Fruit fly (Drosophila melanogaster) whole organism, pupa: ENCODE data around the gene CG43168.

Experiments used
- CG10348 ChIP-seq: fragments of 200-800 bp; sonication (Bioruptor generic); IDR thresholded peaks from 2 replicates; pipeline ENCODE4 v1.3.6; 2022; ENCODE audit warnings: missing biosample characterization, missing genetic modification characterization
- CG12605 ChIP-seq: fragments of 200-800 bp; sonication (Bioruptor generic); IDR thresholded peaks from 2 replicates; pipeline ENCODE4 v1.3.6; 2022; ENCODE audit warnings: missing biosample characterization, missing genetic modification characterization
- CG13204 ChIP-seq: fragments of 200-800 bp; sonication (Bioruptor generic); optimal IDR thresholded peaks from 2 replicates; lab custom pipeline; 2018; ENCODE audit warnings: missing biosample characterization, mild to moderate bottlenecking, missing genetic modification characterization, moderate library complexity
- CG14655 ChIP-seq: fragments of 200-800 bp; sonication (Bioruptor generic); optimal IDR thresholded peaks from 3 replicates; lab custom pipeline; 2017; ENCODE audit warnings: mild to moderate bottlenecking, missing biosample characterization, missing genetic modification reagents, missing genetic modification characterization
- CG15710 ChIP-seq: fragments of 200-800 bp; sonication (Bioruptor generic); optimal IDR thresholded peaks from 2 replicates; lab custom pipeline; 2018; ENCODE audit warnings: missing biosample characterization, mild to moderate bottlenecking, missing genetic modification characterization, moderate library complexity
- CG17806 ChIP-seq: fragments of 200-800 bp; sonication (Bioruptor generic); optimal IDR thresholded peaks from 2 replicates; lab custom pipeline; 2018; ENCODE audit warnings: missing biosample characterization, mild to moderate bottlenecking, missing genetic modification characterization, moderate library complexity
- CG32121 ChIP-seq: fragments of 200-800 bp; sonication (Bioruptor generic); IDR thresholded peaks from 2 replicates; pipeline ENCODE4 v1.3.6; 2022; ENCODE audit warnings: missing biosample characterization, missing genetic modification characterization
- CG34367 ChIP-seq: fragments of 200-800 bp; sonication (Bioruptor generic); optimal IDR thresholded peaks from 2 replicates; lab custom pipeline; 2018; ENCODE audit warnings: missing biosample characterization, mild to moderate bottlenecking, missing genetic modification characterization
- CG4496 ChIP-seq: fragments of 200-800 bp; sonication (Bioruptor generic); IDR thresholded peaks from 3 replicates; pipeline ENCODE4 v1.3.6; 2022; ENCODE audit warnings: missing biosample characterization, missing genetic modification characterization
- CG8159 ChIP-seq: fragments of 200-800 bp; sonication (Bioruptor generic); optimal IDR thresholded peaks from 3 replicates; lab custom pipeline; 2018; ENCODE audit warnings: missing biosample characterization, mild to moderate bottlenecking, missing genetic modification characterization, moderate library complexity
- CG8301 ChIP-seq: fragments of 200-800 bp; sonication (Bioruptor generic); optimal IDR thresholded peaks from 2 replicates; lab custom pipeline; 2018; ENCODE audit warnings: missing biosample characterization, mild to moderate bottlenecking, missing genetic modification characterization
- CG9948 ChIP-seq: fragments of 200-800 bp; sonication (Bioruptor generic); optimal IDR thresholded peaks from 2 replicates; lab custom pipeline; 2018; ENCODE audit warnings: missing biosample characterization, mild to moderate bottlenecking, missing genetic modification characterization, moderate library complexity
- D1 ChIP-seq: fragments of 200-800 bp; sonication (Bioruptor generic); optimal IDR thresholded peaks from 2 replicates; lab custom pipeline; 2018; ENCODE audit warnings: missing biosample characterization, mild to moderate bottlenecking, missing genetic modification characterization, moderate library complexity
- EcR ChIP-seq: fragments of 200-800 bp; sonication (Bioruptor generic); optimal IDR thresholded peaks from 3 replicates; lab custom pipeline; 2019; ENCODE audit warnings: missing biosample characterization, missing genetic modification characterization, mild to moderate bottlenecking, moderate library complexity, missing genetic modification reagents
- Ets98B ChIP-seq: fragments of 200-800 bp; sonication (Bioruptor generic); IDR thresholded peaks from 2 replicates; pipeline ENCODE4 v1.3.6; 2022; ENCODE audit warnings: missing biosample characterization, missing genetic modification characterization
- Pif1A ChIP-seq: fragments of 200-800 bp; sonication (Bioruptor generic); optimal IDR thresholded peaks from 3 replicates; lab custom pipeline; 2016; ENCODE audit warnings: missing biosample characterization, missing genetic modification characterization
- Pif1B ChIP-seq: fragments of 200-800 bp; sonication (Bioruptor generic); optimal IDR thresholded peaks from 3 replicates; lab custom pipeline; 2016; ENCODE audit warnings: missing biosample characterization, missing genetic modification characterization
- Snoo ChIP-seq: fragments of 200-800 bp; sonication (Bioruptor generic); optimal IDR thresholded peaks from 3 replicates; lab custom pipeline; 2017; ENCODE audit warnings: missing biosample characterization, mild to moderate bottlenecking, missing genetic modification characterization, inconsistent platforms
- fd96Ca ChIP-seq: fragments of 200-800 bp; sonication (Bioruptor generic); IDR thresholded peaks from 3 replicates; pipeline ENCODE4 v1.3.6; 2022; ENCODE audit warnings: missing biosample characterization, missing genetic modification characterization
- gl ChIP-seq: fragments of 200-800 bp; sonication (Bioruptor generic); optimal IDR thresholded peaks from 2 replicates; lab custom pipeline; 2018; ENCODE audit warnings: missing biosample characterization, mild to moderate bottlenecking, missing genetic modification characterization
- rn ChIP-seq: fragments of 200-800 bp; sonication (Bioruptor generic); IDR thresholded peaks from 2 replicates; pipeline ENCODE4 v1.3.6; 2022; ENCODE audit warnings: missing biosample characterization, missing genetic modification characterization

The CG43168 gene

DNA sequence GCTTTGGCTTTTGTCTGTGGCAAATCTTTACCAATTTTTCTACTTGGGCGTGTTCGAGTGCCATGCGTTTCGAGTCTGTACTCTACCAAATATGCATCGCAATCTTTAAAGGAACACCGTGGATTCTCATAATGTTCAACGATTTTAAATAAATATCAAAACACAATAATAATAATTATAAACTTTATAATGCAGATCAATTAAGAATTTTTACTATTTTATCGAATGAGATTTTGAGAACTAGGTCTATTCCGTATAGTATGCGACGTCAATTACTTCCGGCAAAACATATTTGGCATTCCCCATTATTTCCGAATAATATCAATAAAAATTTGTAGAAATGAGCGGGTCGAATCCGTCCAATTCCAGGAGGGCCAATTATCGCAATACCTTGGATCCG lies at the start of gene CG43168:
Gene CG43168, plus strand, starts transcription at position 301 of the 400 bp plus-strand sequence.
- no peak for TF ChIP-seq CG12605
- TF ChIP-seq CG15710 (tag; lab: Kevin White, UChicago) = no peak
- TF ChIP-seq CG4496 (GFP tag; lab: Robert Waterston, UW) = no peak
- no peak for TF ChIP-seq CG13204 (GFP tag; lab: Kevin White, UChicago)
- TF ChIP-seq CG32121 (GFP tag; lab: Robert Waterston, UW) = no peak
- no peak for TF ChIP-seq CG14655 (GFP tag; lab: Kevin White, UChicago)
- TF ChIP-seq CG8301 (tag; lab: Kevin White, UChicago) = no peak
- TF ChIP-seq gl (tag; lab: Kevin White, UChicago) = no peak
- no peak for TF ChIP-seq rn
- no peak for TF ChIP-seq Ets98B (GFP tag; lab: Robert Waterston, UW)
- no peak for TF ChIP-seq CG8159 (tag; lab: Kevin White, UChicago)
- no peak for TF ChIP-seq CG10348 (GFP tag; lab: Robert Waterston, UW)
- no peak for TF ChIP-seq D1 (tag; lab: Kevin White, UChicago)
- TF ChIP-seq fd96Ca = no peak
- TF ChIP-seq EcR (GFP tag; lab: Kevin White, UChicago) = no peak
- TF ChIP-seq, all 21 proteins: peak for 0

DNA sequence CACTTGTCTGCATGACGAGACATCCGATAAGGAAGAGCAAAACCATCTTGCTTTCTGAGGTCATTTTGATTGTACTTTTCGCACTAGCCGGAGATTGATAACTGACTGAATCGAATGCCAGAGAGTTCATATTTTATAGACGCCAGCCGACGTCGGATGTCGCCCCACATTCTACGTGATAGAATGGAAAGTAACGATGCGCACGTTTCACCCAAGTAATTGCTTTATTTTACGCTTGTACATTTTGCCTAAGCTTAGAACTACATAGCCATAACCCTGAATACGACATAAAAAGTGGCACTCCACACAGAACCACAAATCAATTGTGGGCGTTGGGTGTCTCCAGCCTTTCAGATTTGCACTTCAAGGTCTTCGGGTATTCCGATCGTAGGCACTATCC lies 43.3 kb upstream of the CG43168 start, which contains the start of gene CG13299:
Gene CG13299, minus strand, starts transcription at position 101 of the 400 bp plus-strand sequence.
- TF ChIP-seq CG12605 = no peak
- no peak for TF ChIP-seq Snoo (tag; lab: Kevin White, UChicago)
- TF ChIP-seq CG9948 (tag; lab: Kevin White, UChicago) = no peak
- TF ChIP-seq Pif1A (GFP tag; lab: Kevin White, UChicago) = no peak
- TF ChIP-seq D1 (tag; lab: Kevin White, UChicago) = no peak
- TF ChIP-seq Pif1B (GFP tag; lab: Kevin White, UChicago) = no peak
- TF ChIP-seq CG17806 (tag; lab: Kevin White, UChicago) = no peak
- no peak for TF ChIP-seq gl (tag; lab: Kevin White, UChicago)

DNA sequence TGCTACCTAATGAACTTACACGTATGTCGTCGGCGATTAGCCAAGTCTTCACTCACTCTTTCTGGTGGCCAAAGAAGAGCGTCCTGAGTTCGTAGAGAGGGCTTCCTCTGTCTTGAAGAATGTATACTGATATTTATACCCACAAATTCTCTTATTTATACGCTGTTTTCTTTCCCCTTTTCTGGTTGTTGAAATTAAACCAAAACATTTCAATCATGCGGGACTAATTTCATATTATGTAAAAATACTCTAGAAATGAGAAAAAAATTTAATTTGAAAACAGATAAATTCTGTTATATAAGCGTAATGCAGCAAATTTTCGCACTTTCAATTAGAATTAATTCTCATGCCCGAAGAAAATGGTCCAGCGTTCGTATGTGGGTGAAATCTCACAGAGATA lies 42.3 kb upstream of the CG43168 start, which contains the start of gene BG642312:
Gene BG642312, minus strand, starts transcription at position 101 of the 400 bp plus-strand sequence.
- TF ChIP-seq CG4496 (GFP tag; lab: Robert Waterston, UW) (no peak), CG12605 (no peak), rn (no peak), CG13204 (GFP tag; lab: Kevin White, UChicago) (no peak), CG34367 (tag; lab: Kevin White, UChicago) (no peak)

DNA sequence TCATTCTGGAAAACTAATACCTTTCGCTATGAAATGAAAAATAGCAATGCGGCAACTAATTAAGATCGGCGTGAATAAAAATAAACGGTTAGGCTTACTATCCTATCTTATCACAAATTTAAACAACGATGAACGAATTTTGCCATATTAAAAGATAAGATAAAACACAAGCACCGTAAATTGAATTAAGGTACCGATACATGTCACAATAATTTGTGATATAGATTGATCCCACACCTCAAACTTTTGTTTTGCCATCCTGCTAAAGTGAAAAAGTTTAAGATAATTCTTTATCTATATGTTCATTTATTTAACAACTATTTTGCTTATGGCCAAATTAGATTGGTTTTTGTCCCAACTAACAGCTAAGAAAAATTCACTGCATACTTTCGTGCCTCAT lies 41.6 kb upstream of the CG43168 start, which contains the start of gene CG42714:
Gene CG42714, minus strand, starts transcription at position 22 of the 400 bp plus-strand sequence.
- TF ChIP-seq CG17806 (tag; lab: Kevin White, UChicago) (no peak), Pif1B (GFP tag; lab: Kevin White, UChicago) (no peak), gl (tag; lab: Kevin White, UChicago) (no peak)

DNA sequence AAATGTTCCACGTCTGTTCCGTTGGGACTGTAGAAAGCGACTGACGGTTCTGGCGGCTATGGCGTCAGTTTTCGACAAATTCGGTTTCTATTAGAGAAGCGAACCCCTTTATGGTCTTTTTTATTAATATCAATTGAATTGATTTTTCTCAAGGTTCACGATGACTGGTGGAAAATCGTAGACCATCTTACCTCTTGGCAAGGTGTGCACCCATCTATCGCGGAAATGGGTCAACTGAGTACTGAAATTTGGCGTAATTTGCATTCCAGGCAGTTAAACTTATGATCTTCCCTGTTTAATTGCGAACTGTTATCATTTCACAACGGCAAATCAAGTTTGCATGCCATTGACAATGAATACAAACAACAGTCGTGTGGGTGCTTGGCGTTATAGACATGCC lies 35.6 kb upstream of the CG43168 start, which contains the start of gene CG10226:
Gene CG10226, minus strand, starts transcription at position 101 of the 400 bp plus-strand sequence.
- no peak for TF ChIP-seq CG13204 (GFP tag; lab: Kevin White, UChicago)

DNA sequence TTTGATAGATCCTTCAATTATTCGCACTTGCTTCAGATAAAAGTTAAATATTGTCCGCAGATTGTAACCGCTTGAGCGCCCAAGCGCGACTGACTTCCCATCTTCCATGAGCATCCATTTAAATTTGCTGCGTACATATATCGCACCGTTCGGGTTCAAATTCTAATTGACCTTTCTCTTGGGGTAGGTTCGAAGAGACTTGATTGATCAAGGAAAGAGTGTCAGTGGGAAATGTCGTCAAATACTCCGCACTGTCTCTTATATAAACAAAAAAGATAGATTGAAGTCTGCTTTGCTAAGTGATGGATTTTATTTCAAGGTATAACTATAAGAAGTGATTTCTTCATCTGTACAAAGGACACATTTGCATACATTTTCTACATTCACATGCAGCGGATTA lies 29.9 kb upstream of the CG43168 start, which contains the start of gene Mdr65:
Gene Mdr65, minus strand, starts transcription at position 101 of the 400 bp plus-strand sequence.
- TF ChIP-seq CG13204 (GFP tag; lab: Kevin White, UChicago) (no peak), Pif1A (GFP tag; lab: Kevin White, UChicago) (no peak), CG8159 (tag; lab: Kevin White, UChicago) (no peak), CG32121 (GFP tag; lab: Robert Waterston, UW) (no peak), EcR (GFP tag; lab: Kevin White, UChicago) (no peak), CG15710 (tag; lab: Kevin White, UChicago) (no peak), CG4496 (GFP tag; lab: Robert Waterston, UW) (no peak), CG12605 (no peak), gl (tag; lab: Kevin White, UChicago) (no peak), CG8301 (tag; lab: Kevin White, UChicago) (no peak), CG17806 (tag; lab: Kevin White, UChicago) (no peak)

DNA sequence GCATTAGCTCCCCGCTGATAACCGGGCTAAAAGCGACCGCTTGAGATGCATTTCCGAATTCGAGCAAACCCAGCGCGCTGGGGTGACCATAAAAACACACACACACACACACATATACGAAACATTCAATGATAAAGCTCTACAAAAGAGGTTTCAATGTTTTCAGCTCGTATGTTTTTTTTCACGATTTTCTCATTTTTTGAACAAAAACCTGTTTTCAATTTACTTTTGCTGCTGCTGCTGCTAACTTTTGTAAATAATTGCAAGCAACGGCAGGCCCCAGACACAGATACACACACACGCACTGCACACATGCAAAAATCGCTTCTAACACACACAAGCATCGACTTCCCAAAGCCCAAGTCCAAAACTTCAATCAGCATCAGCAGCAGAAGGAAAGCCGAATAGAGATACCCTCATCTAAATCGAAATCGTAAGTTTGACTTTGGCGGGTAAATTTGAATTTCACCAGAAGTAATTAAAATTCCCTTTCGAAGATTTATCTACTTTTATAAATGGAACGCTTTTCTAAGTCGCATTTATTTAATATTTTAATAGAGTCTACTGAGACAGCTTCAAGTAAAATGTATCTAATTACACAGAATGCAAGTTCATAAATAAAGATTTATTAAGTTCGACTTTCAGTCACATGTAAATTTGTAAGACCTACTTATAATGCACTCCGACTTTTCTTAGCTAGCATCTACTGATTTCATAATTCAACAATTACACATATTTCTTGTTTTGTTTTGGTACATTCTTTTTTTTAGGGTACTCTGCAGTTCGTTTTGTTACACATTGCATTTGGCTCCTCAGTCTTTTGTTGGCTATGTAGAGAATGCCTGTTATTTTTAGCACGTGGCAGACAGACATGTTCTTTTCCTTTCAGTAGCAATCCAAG lies 26.2 kb upstream of the CG43168 start:
- TF ChIP-seq CG32121 (GFP tag; lab: Robert Waterston, UW) (peak; percentile 56; the same call in 1 of the 2 replicates), rn (no peak), CG15710 (tag; lab: Kevin White, UChicago) (no peak), D1 (tag; lab: Kevin White, UChicago) (no peak), Ets98B (GFP tag; lab: Robert Waterston, UW) (peak; percentile 68), CG13204 (GFP tag; lab: Kevin White, UChicago) (peak; percentile 37), Pif1A (GFP tag; lab: Kevin White, UChicago) (peak; percentile 4), Snoo (tag; lab: Kevin White, UChicago) (no peak), CG17806 (tag; lab: Kevin White, UChicago) (no peak), CG8301 (tag; lab: Kevin White, UChicago) (no peak), CG9948 (tag; lab: Kevin White, UChicago) (peak; percentile 2), CG12605 (peak; percentile 71), CG34367 (tag; lab: Kevin White, UChicago) (no peak), CG14655 (GFP tag; lab: Kevin White, UChicago) (peak; percentile 39), Pif1B (GFP tag; lab: Kevin White, UChicago) (no peak), gl (tag; lab: Kevin White, UChicago) (no peak), fd96Ca (peak; percentile 63; the same call in 2 of the 3 replicates), CG10348 (GFP tag; lab: Robert Waterston, UW) (no peak), CG4496 (GFP tag; lab: Robert Waterston, UW) (peak; percentile 58; the same call in 2 of the 3 replicates), EcR (GFP tag; lab: Kevin White, UChicago) (no peak), CG8159 (tag; lab: Kevin White, UChicago) (no peak)
